Fruit fly (Drosophila melanogaster) whole organism, embryonic: ENCODE data around the gene Ptp69D.

Experiments used
- Awh ChIP-seq: fragments of 200-800 bp; sonication (Bioruptor generic); IDR thresholded peaks from 2 replicates; pipeline ENCODE4, ENCODE4 v1.3.6; 2022; ENCODE audit warnings: missing biosample characterization, missing genetic modification characterization
- CG11723 ChIP-seq: fragments of 200-800 bp; sonication (Bioruptor generic); optimal IDR thresholded peaks from 2 replicates; lab custom pipeline; 2017; ENCODE audit warnings: missing biosample characterization, mild to moderate bottlenecking, missing genetic modification characterization
- CG13123 ChIP-seq: fragments of 200-800 bp; sonication (Bioruptor generic); optimal IDR thresholded peaks from 2 replicates; lab custom pipeline; 2016; ENCODE audit warnings: missing biosample characterization, missing genetic modification characterization
- CG13287 ChIP-seq: fragments of 200-800 bp; sonication (Bioruptor generic); IDR thresholded peaks from 2 replicates; pipeline ENCODE4 v1.3.6; 2022; ENCODE audit warnings: missing biosample characterization, missing genetic modification characterization; ENCODE audit not compliant: partially characterized antibody
- CG13424 ChIP-seq: fragments of 200-800 bp; sonication (Bioruptor generic); optimal IDR thresholded peaks from 2 replicates; lab custom pipeline; 2019; ENCODE audit warnings: missing biosample characterization, mild to moderate bottlenecking, missing genetic modification characterization, moderate library complexity
- CG14860 ChIP-seq: fragments of 200-800 bp; sonication (Bioruptor generic); IDR thresholded peaks from 3 replicates; pipeline ENCODE4 v1.3.6; 2022; ENCODE audit warnings: missing biosample characterization, missing genetic modification characterization; ENCODE audit not compliant: partially characterized antibody
- CG15696 ChIP-seq: fragments of 200-800 bp; sonication (Bioruptor generic); optimal IDR thresholded peaks from 2 replicates; lab custom pipeline; 2019; ENCODE audit warnings: missing biosample characterization, mild to moderate bottlenecking, missing genetic modification characterization, moderate library complexity
- CG16779 ChIP-seq: fragments of 200-800 bp; sonication (Bioruptor generic); IDR thresholded peaks from 2 replicates; pipeline ENCODE4 v1.3.6; 2022; ENCODE audit warnings: missing biosample characterization, missing genetic modification characterization
- CG17186 ChIP-seq: fragments of 200-800 bp; sonication (Bioruptor generic); optimal IDR thresholded peaks from 3 replicates; lab custom pipeline; 2017; ENCODE audit warnings: missing biosample characterization, missing genetic modification reagents, missing genetic modification characterization
- CG2129 ChIP-seq: fragments of 200-800 bp; sonication (Bioruptor generic); IDR thresholded peaks from 2 replicates; pipeline ENCODE4 v1.3.6; 2022; ENCODE audit warnings: missing biosample characterization, missing genetic modification characterization; ENCODE audit not compliant: partially characterized antibody
- CG30020 ChIP-seq: fragments of 200-800 bp; optimal IDR thresholded peaks from 2 replicates; lab custom pipeline; 2019; ENCODE audit warnings: missing biosample characterization, mild to moderate bottlenecking, missing genetic modification characterization, moderate library complexity
- CG31365 ChIP-seq: fragments of 200-800 bp; sonication (Bioruptor generic); optimal IDR thresholded peaks from 2 replicates; lab custom pipeline; 2018; ENCODE audit warnings: missing biosample characterization, mild to moderate bottlenecking, missing genetic modification characterization
- CG4424 ChIP-seq: fragments of 200-800 bp; sonication (Bioruptor generic); optimal IDR thresholded peaks from 3 replicates; lab custom pipeline; 2016; ENCODE audit warnings: missing biosample characterization, missing genetic modification characterization
- CG4617 ChIP-seq: fragments of 200-800 bp; sonication (Bioruptor generic); optimal IDR thresholded peaks from 3 replicates; lab custom pipeline; 2016; ENCODE audit warnings: missing biosample characterization, missing genetic modification characterization, borderline replicate concordance
- CG6765 ChIP-seq: fragments of 200-800 bp; sonication (Bioruptor generic); optimal IDR thresholded peaks from 3 replicates; lab custom pipeline; 2017; ENCODE audit warnings: missing biosample characterization, mild to moderate bottlenecking, missing genetic modification characterization
- CG6791 ChIP-seq: fragments of 200-800 bp; sonication (Bioruptor generic); IDR thresholded peaks from 3 replicates; pipeline ENCODE4 v1.3.6; 2022; ENCODE audit warnings: missing biosample characterization, missing genetic modification characterization; ENCODE audit not compliant: partially characterized antibody
- CG8281 ChIP-seq: fragments of 200-800 bp; sonication (Bioruptor generic); optimal IDR thresholded peaks from 2 replicates; lab custom pipeline; 2018; ENCODE audit warnings: missing biosample characterization, mild to moderate bottlenecking, missing genetic modification characterization, moderate library complexity
- CG8359 ChIP-seq: fragments of 200-800 bp; sonication (Bioruptor generic); optimal IDR thresholded peaks from 2 replicates; lab custom pipeline; 2017; ENCODE audit warnings: missing biosample characterization, mild to moderate bottlenecking, missing genetic modification characterization, borderline replicate concordance
- CG9797 ChIP-seq: fragments of 200-800 bp; sonication (Bioruptor generic); optimal IDR thresholded peaks from 3 replicates; lab custom pipeline; 2018; ENCODE audit warnings: missing biosample characterization, mild to moderate bottlenecking, missing genetic modification characterization
- CG9932 ChIP-seq: fragments of 200-800 bp; sonication (Bioruptor generic); IDR thresholded peaks from 2 replicates; pipeline ENCODE4 v1.3.6; 2022; ENCODE audit warnings: missing biosample characterization, missing genetic modification characterization
- Dbx ChIP-seq: fragments of 200-800 bp; sonication (Bioruptor generic); IDR thresholded peaks from 3 replicates; pipeline ENCODE4 v1.3.6; 2022; ENCODE audit warnings: missing biosample characterization, missing genetic modification characterization
- Dp ChIP-seq: fragments of 200-800 bp; sonication (Bioruptor generic); optimal IDR thresholded peaks from 2 replicates; lab custom pipeline; 2018; ENCODE audit warnings: missing biosample characterization, mild to moderate bottlenecking, missing genetic modification characterization, moderate library complexity
- Drgx ChIP-seq: fragments of 200-800 bp; sonication (Bioruptor generic); IDR thresholded peaks from 2 replicates; pipeline ENCODE4 v1.3.6; 2022; ENCODE audit warnings: missing biosample characterization, missing genetic modification characterization
- E2f1 ChIP-seq: fragments of 200-800 bp; sonication (Bioruptor generic); IDR thresholded peaks from 2 replicates; pipeline ENCODE4 v1.3.6; 2022; ENCODE audit warnings: missing biosample characterization, missing genetic modification characterization
- Hr3 ChIP-seq: fragments of 200-800 bp; sonication (Bioruptor generic); optimal IDR thresholded peaks from 3 replicates; lab custom pipeline; 2016; ENCODE audit warnings: missing biosample characterization, missing genetic modification characterization
- Jarid2 ChIP-seq: fragments of 200-800 bp; sonication (Bioruptor generic); optimal IDR thresholded peaks from 3 replicates; lab custom pipeline; 2017; ENCODE audit warnings: mild to moderate bottlenecking, missing biosample characterization, missing genetic modification reagents, missing genetic modification characterization
- Myb ChIP-seq: fragments of 200-800 bp; sonication (Bioruptor generic); optimal IDR thresholded peaks from 2 replicates; lab custom pipeline; 2016; ENCODE audit warnings: missing biosample characterization, missing genetic modification characterization
- NK7.1 ChIP-seq: fragments of 200-800 bp; sonication (Bioruptor generic); optimal IDR thresholded peaks from 3 replicates; lab custom pipeline; 2016; ENCODE audit warnings: missing biosample characterization, missing genetic modification characterization
- Oaz ChIP-seq: fragments of 200-800 bp; sonication (Bioruptor generic); IDR thresholded peaks from 2 replicates; pipeline ENCODE4 v1.3.6; 2022; ENCODE audit warnings: missing biosample characterization, missing genetic modification characterization
- Opbp ChIP-seq: fragments of 200-800 bp; sonication (Bioruptor generic); IDR thresholded peaks from 3 replicates; pipeline ENCODE4 v1.3.6; 2022; ENCODE audit warnings: missing biosample characterization, missing genetic modification characterization; ENCODE audit not compliant: partially characterized antibody
- Scr ChIP-seq: fragments of 200-800 bp; sonication (Bioruptor generic); IDR thresholded peaks from 2 replicates; pipeline ENCODE4 v1.3.6; 2022; ENCODE audit warnings: missing biosample characterization, missing genetic modification characterization; ENCODE audit not compliant: partially characterized antibody
- Six4 ChIP-seq: fragments of 200-800 bp; sonication (Bioruptor generic); optimal IDR thresholded peaks from 2 replicates; lab custom pipeline; 2016; ENCODE audit warnings: missing biosample characterization, missing genetic modification characterization
- YL-1 ChIP-seq: fragments of 200-800 bp; sonication (Bioruptor generic); optimal IDR thresholded peaks from 3 replicates; lab custom pipeline; 2017; ENCODE audit warnings: missing biosample characterization, mild to moderate bottlenecking, missing genetic modification characterization
- abd-A ChIP-seq: fragments of 200-800 bp; sonication (Bioruptor generic); optimal IDR thresholded peaks from 3 replicates; lab custom pipeline; 2019; ENCODE audit warnings: missing biosample characterization, mild to moderate bottlenecking, missing genetic modification characterization, moderate library complexity
- bbx ChIP-seq: fragments of 200-800 bp; sonication (Bioruptor generic); IDR thresholded peaks from 2 replicates; pipeline ENCODE4 v1.3.6; 2022; ENCODE audit warnings: missing biosample characterization, missing genetic modification characterization; ENCODE audit not compliant: partially characterized antibody
- cas ChIP-seq: fragments of 200-800 bp; sonication (Bioruptor generic); IDR thresholded peaks from 2 replicates; pipeline ENCODE4 v1.3.6; 2022; ENCODE audit warnings: missing biosample characterization, missing genetic modification characterization
- chinmo ChIP-seq: fragments of 200-800 bp; sonication (Bioruptor generic); IDR thresholded peaks from 4 replicates; pipeline ENCODE4 v1.3.6; 2022; ENCODE audit warnings: missing biosample characterization, missing genetic modification characterization; ENCODE audit not compliant: partially characterized antibody
- croc ChIP-seq: fragments of 200-800 bp; sonication (Bioruptor generic); conservative IDR thresholded peaks from 3 replicates; pipeline ENCODE4 v1.3.6; 2022; ENCODE audit warnings: missing biosample characterization, missing genetic modification characterization
- dmrt11E ChIP-seq: fragments of 200-800 bp; sonication (Bioruptor generic); optimal IDR thresholded peaks from 3 replicates; lab custom pipeline; 2018; ENCODE audit warnings: missing biosample characterization, mild to moderate bottlenecking, missing genetic modification characterization, moderate library complexity
- fd64A ChIP-seq: fragments of 200-800 bp; sonication (Bioruptor generic); optimal IDR thresholded peaks from 3 replicates; lab custom pipeline; 2018; ENCODE audit warnings: missing biosample characterization, mild to moderate bottlenecking, missing genetic modification characterization
- gt ChIP-seq: fragments of 200-800 bp; sonication (Bioruptor generic); IDR thresholded peaks from 2 replicates; pipeline ENCODE4 v1.3.6; 2022; ENCODE audit warnings: missing biosample characterization, missing genetic modification characterization
- nau ChIP-seq: fragments of 200-800 bp; sonication (Bioruptor generic); optimal IDR thresholded peaks from 3 replicates; lab custom pipeline; 2017; ENCODE audit warnings: missing biosample characterization, mild to moderate bottlenecking, missing genetic modification characterization, missing genetic modification reagents
- phol ChIP-seq: fragments of 200-800 bp; sonication (Bioruptor generic); optimal IDR thresholded peaks from 3 replicates; lab custom pipeline; 2018; ENCODE audit warnings: missing biosample characterization, mild to moderate bottlenecking, missing genetic modification characterization, moderate library complexity
- pzg ChIP-seq: fragments of 200-800 bp; sonication (Bioruptor generic); optimal IDR thresholded peaks from 3 replicates; lab custom pipeline; 2018; ENCODE audit warnings: missing biosample characterization, mild to moderate bottlenecking, missing genetic modification characterization, moderate library complexity
- row ChIP-seq: fragments of 200-800 bp; sonication (Bioruptor generic); IDR thresholded peaks from 3 replicates; pipeline ENCODE4 v1.3.6; 2022; ENCODE audit warnings: missing biosample characterization, missing genetic modification characterization
- sqz ChIP-seq: fragments of 200-800 bp; sonication (Bioruptor generic); optimal IDR thresholded peaks from 3 replicates; lab custom pipeline; 2018; ENCODE audit warnings: missing biosample characterization, mild to moderate bottlenecking, missing genetic modification characterization
- stc ChIP-seq: fragments of 200-800 bp; sonication (Bioruptor generic); IDR thresholded peaks from 2 replicates; pipeline ENCODE4 v1.3.6; 2022; ENCODE audit warnings: missing biosample characterization, missing genetic modification characterization
- tio ChIP-seq: fragments of 200-800 bp; sonication (Bioruptor generic); optimal IDR thresholded peaks from 2 replicates; lab custom pipeline; 2017; ENCODE audit warnings: missing biosample characterization, missing genetic modification characterization, inconsistent platforms
- toy ChIP-seq: fragments of 200-800 bp; sonication (Bioruptor generic); IDR thresholded peaks from 2 replicates; pipeline ENCODE4 v1.3.6; 2022; ENCODE audit warnings: missing biosample characterization, missing genetic modification characterization
- unc-4 ChIP-seq: fragments of 200-800 bp; sonication (Bioruptor generic); IDR thresholded peaks from 2 replicates; pipeline ENCODE4 v1.3.6; 2022; ENCODE audit warnings: missing biosample characterization, missing genetic modification characterization; ENCODE audit not compliant: partially characterized antibody

The Ptp69D gene

DNA sequence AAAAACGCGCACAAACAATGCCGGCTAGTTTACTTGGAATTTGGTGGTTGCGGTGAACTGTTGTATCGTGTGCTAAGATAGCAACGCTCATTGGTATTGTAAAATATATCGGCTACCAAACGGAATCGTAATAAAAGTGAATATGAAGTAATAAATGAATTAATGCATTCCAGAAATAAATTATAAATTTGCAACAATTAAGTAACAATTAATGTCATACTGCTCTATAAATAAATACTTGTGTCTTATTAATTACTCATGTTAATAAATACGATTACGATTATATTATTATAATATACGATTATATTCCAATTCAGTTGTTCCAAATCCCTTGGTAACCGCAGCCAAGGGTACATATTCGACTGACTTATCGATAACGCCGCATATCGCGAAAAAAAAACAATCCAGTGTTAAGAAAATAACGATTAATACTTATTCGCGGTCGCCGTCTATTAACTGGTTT is at the start of gene Ptp69D, which contains the start of gene SmD1:
TSS of gene Ptp69D (plus strand) at position 396 of the 463 bp plus-strand sequence.
TSS of gene SmD1 (minus strand) at position 62 of the 463 bp plus-strand sequence.
- TF ChIP-seq CG9797 (peak; percentile 32), Dp (GFP tag; lab: Kevin White, UChicago) (peak; percentile 12), CG13287 (GFP tag; lab: Robert Waterston, UW) (peak; percentile 78), fd64A (no peak), phol (tag; lab: Kevin White, UChicago) (peak; percentile 60), abd-A (tag; lab: Kevin White, UChicago) (no peak), CG13123 (GFP tag; lab: Kevin White, UChicago) (no peak), Jarid2 (GFP tag; lab: Kevin White, UChicago) (no peak), nau (GFP tag; lab: Kevin White, UChicago) (no peak), CG30020 (tag; lab: Kevin White, UChicago) (peak; percentile 99), Oaz (no peak), CG11723 (GFP tag; lab: Kevin White, UChicago) (peak; percentile 47), unc-4 (GFP tag; lab: Robert Waterston, UW) (peak; percentile 77), E2f1 (no peak), CG16779 (GFP tag; lab: Robert Waterston, UW) (no peak), CG13424 (peak; percentile 23), Myb (no peak), Six4 (GFP tag; lab: Kevin White, UChicago) (no peak), CG8359 (GFP tag; lab: Kevin White, UChicago) (no peak), CG17186 (GFP tag; lab: Kevin White, UChicago) (peak; percentile 56), YL-1 (peak; percentile 24), NK7.1 (no peak), row (GFP tag; lab: Robert Waterston, UW) (peak; percentile 88), croc (no peak), CG14860 (GFP tag; lab: Robert Waterston, UW) (peak; percentile 85), tio (no peak), gt (GFP tag; lab: Robert Waterston, UW) (no peak), CG6765 (GFP tag; lab: Kevin White, UChicago) (no peak), Awh (GFP tag; lab: Robert Waterston, UW) (no peak), Dbx (GFP tag; lab: Robert Waterston, UW) (no peak), CG6791 (GFP tag; lab: Robert Waterston, UW) (peak; percentile 76; the same call in 2 of the 3 replicates), CG2129 (GFP tag; lab: Robert Waterston, UW) (peak; percentile 54; the same call in 1 of the 2 replicates), chinmo (no peak), Scr (GFP tag; lab: Robert Waterston, UW) (peak; percentile 88), pzg (GFP tag; lab: Kevin White, UChicago) (peak; percentile 55), CG4424 (GFP tag; lab: Kevin White, UChicago) (no peak), CG31365 (tag; lab: Kevin White, UChicago) (no peak), sqz (GFP tag; lab: Kevin White, UChicago) (peak; percentile 72), toy (no peak), Hr3 (peak; percentile 29), CG15696 (tag; lab: Kevin White, UChicago) (peak; percentile 22), Opbp (GFP tag; lab: Robert Waterston, UW) (peak; percentile 70; the same call in 2 of the 3 replicates), CG4617 (peak; percentile 22), bbx (GFP tag; lab: Robert Waterston, UW) (peak; percentile 62), cas (GFP tag; lab: Robert Waterston, UW) (no peak), Drgx (GFP tag; lab: Robert Waterston, UW) (no peak), stc (GFP tag; lab: Robert Waterston, UW) (no peak), dmrt11E (tag; lab: Kevin White, UChicago) (peak; percentile 10), CG9932 (GFP tag; lab: Robert Waterston, UW) (no peak), CG8281 (tag; lab: Kevin White, UChicago) (no peak)
